Fruit fly (Drosophila melanogaster): Measurements from ENCODE around the gene jp.

DNA sequence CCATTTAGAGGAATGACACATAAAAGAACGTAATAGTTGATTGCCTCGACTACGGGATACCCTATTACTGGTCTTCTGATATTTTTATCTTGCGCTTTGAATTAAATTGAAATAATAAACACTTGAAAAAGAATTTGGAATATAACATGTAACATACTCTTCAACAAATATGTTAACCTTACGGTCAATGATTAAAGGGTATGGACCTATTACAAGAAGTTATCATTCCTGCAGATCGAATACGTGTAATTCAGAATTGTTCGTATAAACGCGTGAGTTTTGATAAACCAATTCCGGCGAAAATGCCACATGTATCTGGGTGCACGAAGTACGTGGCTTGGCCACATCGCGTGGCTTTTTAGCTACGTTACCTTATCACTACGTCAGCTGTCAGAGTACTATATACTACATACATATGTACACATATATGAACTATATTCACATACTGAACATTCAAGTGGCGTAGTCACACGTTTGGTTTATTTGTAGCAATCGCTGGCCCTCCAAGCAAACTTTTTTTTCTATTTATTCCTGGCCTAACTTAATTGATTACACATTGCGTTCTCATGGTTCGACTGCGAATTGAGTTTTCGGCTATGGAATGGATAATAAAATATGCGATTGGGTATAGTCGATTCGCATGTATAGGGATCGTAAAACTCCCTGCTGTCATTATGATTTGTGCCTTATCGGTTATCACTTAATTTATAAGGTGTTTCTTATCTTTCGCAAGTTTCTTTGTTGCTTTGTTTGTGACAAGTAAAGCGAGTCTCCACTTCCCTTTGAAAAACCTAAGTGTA lies 68.2 kb downstream of the jp start:
- no peak for TF ChIP-seq CTCF (optimal IDR thresholded peaks at IDR 0.05)
- TF ChIP-seq CG8478 (optimal IDR thresholded peaks at IDR 0.05) = no peak
